Fruit fly (Drosophila melanogaster) Kc167 (cell line): Measurements from ENCODE around the gene KdelR.

Experiments
- Myc ChIP-seq: fragments of >200 bp; optimal IDR thresholded peaks from 2 replicates; lab custom pipeline; 2017; ENCODE audit warnings: missing external identifiers
- insv ChIP-seq: fragments of >200 bp; optimal IDR thresholded peaks from 3 replicates; lab custom pipeline; 2018; ENCODE audit warnings: missing external identifiers
- psq ChIP-seq: fragments of >200 bp; optimal IDR thresholded peaks from 2 replicates; lab custom pipeline; 2017; ENCODE audit warnings: missing external identifiers

dm6 chr2L:10422643-10423606, 3.8 kb upstream of the KdelR start, which contains the start of the genes pie and Wdfy2:
- TF ChIP-seq insv (lab: Kevin White, UChicago) (no peak), Myc (no peak), psq (no peak)
